Worm (Caenorhabditis elegans): Measurements from ENCODE around the gene C25F6.8.

Gene C25F6.8

ce11 chrX:5429335-5429734 lies 18.7 kb upstream of the C25F6.8 start (continued):
- peak; percentile 68 for TF ChIP-seq T23F11.4 (GFP tag; optimal IDR thresholded peaks at IDR 0.05)
- peak; percentile 69 for TF ChIP-seq hlh-6 (tag; optimal IDR thresholded peaks at IDR 0.05)
- TF ChIP-seq ceh-24 (tag; optimal IDR thresholded peaks at IDR 0.05), result no peak
- TF ChIP-seq ttx-3 (tag; optimal IDR thresholded peaks at IDR 0.05), result no peak
- peak; percentile 2 for TF ChIP-seq Y22D7AL.16 (tag; optimal IDR thresholded peaks at IDR 0.05)
- TF ChIP-seq zip-5 (tag; optimal IDR thresholded peaks at IDR 0.05), result peak; percentile 46
- TF ChIP-seq dmd-4 (tag; optimal IDR thresholded peaks at IDR 0.05; ENCODE audit: borderline replicate concordance), result peak; percentile 67
- TF ChIP-seq eyg-1 (tag; optimal IDR thresholded peaks at IDR 0.05), result peak; percentile 80
- TF ChIP-seq unc-86 (tag; optimal IDR thresholded peaks at IDR 0.05), result no peak
- TF ChIP-seq ceh-48 (tag; optimal IDR thresholded peaks at IDR 0.05), result peak; percentile 28
- peak; percentile 57 for TF ChIP-seq tbx-7 (tag; optimal IDR thresholded peaks at IDR 0.05)
- peak; percentile 97 for TF ChIP-seq pros-1 (tag; optimal IDR thresholded peaks at IDR 0.05)
- TF ChIP-seq ceh-30 (tag; optimal IDR thresholded peaks at IDR 0.05), result peak; percentile 79
- TF ChIP-seq nhr-11 (tag; optimal IDR thresholded peaks at IDR 0.05), result no peak
- TF ChIP-seq pha-2 (tag; optimal IDR thresholded peaks at IDR 0.05), result no peak
- no peak for TF ChIP-seq lim-6 (tag; optimal IDR thresholded peaks at IDR 0.05)
- peak; percentile 40 for TF ChIP-seq gmeb-2 (tag; optimal IDR thresholded peaks at IDR 0.05)
- TF ChIP-seq nfya-1 (tag; optimal IDR thresholded peaks at IDR 0.05), result peak; percentile 96
- TF ChIP-seq elt-4 (tag; optimal IDR thresholded peaks at IDR 0.05), result no peak
- TF ChIP-seq ceh-45 (GFP tag; IDR thresholded peaks at IDR 0.05), result peak; percentile 40; the same call in 1 of the 2 replicates
- TF ChIP-seq fkh-10 (GFP tag; optimal IDR thresholded peaks at IDR 0.05), result peak; percentile 93
- no peak for TF ChIP-seq K02D7.2 (tag; optimal IDR thresholded peaks at IDR 0.05)
- no peak for TF ChIP-seq ama-1 (optimal IDR thresholded peaks at IDR 0.05)
- TF ChIP-seq hlh-8 (tag; optimal IDR thresholded peaks at IDR 0.05), result peak; percentile 88
- peak; percentile 42 for TF ChIP-seq che-1 (tag; optimal IDR thresholded peaks at IDR 0.05)
- peak; percentile 9 for TF ChIP-seq hlh-13 (GFP tag; optimal IDR thresholded peaks at IDR 0.05)
- peak; percentile 97 for TF ChIP-seq ceh-31 (tag; optimal IDR thresholded peaks at IDR 0.05)
- TF ChIP-seq fax-1 (tag; optimal IDR thresholded peaks at IDR 0.05), result peak; percentile 53
- TF ChIP-seq nhr-232 (tag; optimal IDR thresholded peaks at IDR 0.05), result peak; percentile 22
- TF ChIP-seq unc-55 (GFP tag; optimal IDR thresholded peaks at IDR 0.05), result peak; percentile 42
- TF ChIP-seq ahr-1 (tag; optimal IDR thresholded peaks at IDR 0.05), result peak; percentile 12
- TF ChIP-seq C38D4.7 (GFP tag; optimal IDR thresholded peaks at IDR 0.05), result peak; percentile 16
- peak; percentile 79 for TF ChIP-seq C08G9.2 (tag; optimal IDR thresholded peaks at IDR 0.05)
- peak; percentile 99 for TF ChIP-seq sdc-2 (tag; optimal IDR thresholded peaks at IDR 0.05)
- peak; percentile 93 for TF ChIP-seq syd-9 (tag; optimal IDR thresholded peaks at IDR 0.05)
- TF ChIP-seq rnt-1 (tag; optimal IDR thresholded peaks at IDR 0.05), result peak; percentile 95
- peak; percentile 97 for TF ChIP-seq dve-1 (tag; optimal IDR thresholded peaks at IDR 0.05)
- TF ChIP-seq ceh-14 (tag; optimal IDR thresholded peaks at IDR 0.05), result peak; percentile 88

- TF ChIP-seq eyg-1 (tag; optimal IDR thresholded peaks at IDR 0.05) (no peak), pros-1 (tag; optimal IDR thresholded peaks at IDR 0.05) (no peak), hlh-30 (tag; optimal IDR thresholded peaks at IDR 0.05; ENCODE audit: insufficient read depth) (no peak), pag-3 (tag; optimal IDR thresholded peaks at IDR 0.05; ENCODE audit: borderline replicate concordance) (no peak), unc-42 (tag; optimal IDR thresholded peaks at IDR 0.05) (no peak), lim-6 (tag; optimal IDR thresholded peaks at IDR 0.05) (no peak), tbx-7 (tag; optimal IDR thresholded peaks at IDR 0.05) (no peak), syd-9 (tag; optimal IDR thresholded peaks at IDR 0.05) (no peak), K02D7.2 (tag; optimal IDR thresholded peaks at IDR 0.05) (no peak), dve-1 (tag; optimal IDR thresholded peaks at IDR 0.05) (no peak), fkh-6 (tag; optimal IDR thresholded peaks at IDR 0.05) (no peak), lin-11 (tag; optimal IDR thresholded peaks at IDR 0.05) (no peak), ceh-31 (tag; optimal IDR thresholded peaks at IDR 0.05) (no peak), npax-4 (tag; optimal IDR thresholded peaks at IDR 0.05) (no peak), ceh-45 (GFP tag; IDR thresholded peaks at IDR 0.05) (no peak), unc-55 (GFP tag; optimal IDR thresholded peaks at IDR 0.05) (no peak), nhr-11 (tag; optimal IDR thresholded peaks at IDR 0.05) (no peak), pat-9 (tag; optimal IDR thresholded peaks at IDR 0.05) (no peak), gmeb-2 (tag; optimal IDR thresholded peaks at IDR 0.05) (no peak), ztf-16 (tag; optimal IDR thresholded peaks at IDR 0.05) (no peak)
Measured at ce11 chrX:5433912-5434311, 14.1 kb upstream of the C25F6.8 start.
